Worm (Caenorhabditis elegans) whole organism, late embryonic: Measurements from ENCODE around the gene Y66A7A.9.

Source experiments
- C38D4.7 ChIP-seq: fragments of 200-800 bp; sonication (Bioruptor generic); optimal IDR thresholded peaks from 2 replicates; lab custom pipeline; 2018; ENCODE audit warnings: mild to moderate bottlenecking, missing genetic modification characterization, moderate library complexity, missing compliant biosample characterization
- K02D7.2 ChIP-seq: sonication (generic microtip); optimal IDR thresholded peaks from 2 replicates; lab custom pipeline; 2017; ENCODE audit warnings: mild to moderate bottlenecking, missing genetic modification characterization, missing compliant biosample characterization
- T23F11.4 ChIP-seq: fragments of 200-800 bp; sonication (Bioruptor generic); optimal IDR thresholded peaks from 2 replicates; lab custom pipeline; 2018; ENCODE audit warnings: mild to moderate bottlenecking, missing genetic modification characterization, missing compliant biosample characterization
- Y22D7AL.16 ChIP-seq: sonication (generic microtip); optimal IDR thresholded peaks from 2 replicates; lab custom pipeline; 2016; ENCODE audit warnings: missing genetic modification characterization, missing compliant biosample characterization
- ahr-1 ChIP-seq: sonication (generic microtip); optimal IDR thresholded peaks from 2 replicates; lab custom pipeline; 2016; ENCODE audit warnings: missing genetic modification characterization, missing compliant biosample characterization
- ceh-14 ChIP-seq: sonication (generic microtip); optimal IDR thresholded peaks from 2 replicates; lab custom pipeline; 2016; ENCODE audit warnings: missing genotype, missing genetic modification characterization, missing compliant biosample characterization
- ceh-18 ChIP-seq: sonication (generic microtip); optimal IDR thresholded peaks from 2 replicates; lab custom pipeline; 2016; ENCODE audit warnings: missing genetic modification characterization, missing compliant biosample characterization
- ceh-30 ChIP-seq: fragments of 150-350 bp; optimal IDR thresholded peaks from 2 replicates; lab custom pipeline; 2014; ENCODE audit warnings: missing biosample characterization, missing genetic modification characterization
- ceh-45 ChIP-seq: fragments of 200-800 bp; sonication (Bioruptor generic); IDR thresholded peaks from 2 replicates; pipeline ENCODE4 v1.3.6; 2022; ENCODE audit warnings: missing genetic modification reagents, missing genetic modification characterization, missing compliant biosample characterization
- ceh-6 ChIP-seq: fragments of 200-800 bp; sonication (Bioruptor generic); optimal IDR thresholded peaks from 2 replicates; lab custom pipeline; 2018; ENCODE audit warnings: mild to moderate bottlenecking, missing genetic modification characterization, missing compliant biosample characterization
- che-1 ChIP-seq: sonication (generic microtip); optimal IDR thresholded peaks from 2 replicates; lab custom pipeline; 2016; ENCODE audit warnings: mild to moderate bottlenecking, missing genetic modification characterization, missing compliant biosample characterization
- dmd-4 ChIP-seq: sonication (generic microtip); optimal IDR thresholded peaks from 2 replicates; lab custom pipeline; 2016; ENCODE audit warnings: borderline replicate concordance, missing genetic modification characterization, missing compliant biosample characterization
- elt-2 ChIP-seq: sonication (generic microtip); optimal IDR thresholded peaks from 2 replicates; lab custom pipeline; 2016; ENCODE audit warnings: missing genetic modification reagents, missing genetic modification characterization, missing compliant biosample characterization
- eyg-1 ChIP-seq: sonication (generic microtip); optimal IDR thresholded peaks from 2 replicates; lab custom pipeline; 2016; ENCODE audit warnings: missing genotype, missing genetic modification characterization, missing compliant biosample characterization
- fkh-10 ChIP-seq: fragments of 150-350 bp; optimal IDR thresholded peaks from 2 replicates; lab custom pipeline; 2014; ENCODE audit warnings: missing biosample characterization, missing genetic modification reagents, missing genetic modification characterization
- gmeb-2 ChIP-seq: sonication (generic microtip); optimal IDR thresholded peaks from 2 replicates; lab custom pipeline; 2016; ENCODE audit warnings: missing genetic modification characterization, inconsistent platforms, missing compliant biosample characterization
- hlh-13 ChIP-seq: fragments of 200-800 bp; sonication (Bioruptor generic); optimal IDR thresholded peaks from 2 replicates; lab custom pipeline; 2018; ENCODE audit warnings: mild to moderate bottlenecking, missing genetic modification characterization, missing compliant biosample characterization
- hlh-30 ChIP-seq: sonication (generic microtip); optimal IDR thresholded peaks from 2 replicates; lab custom pipeline; 2017; ENCODE audit warnings: antibody characterized with exemption, missing genetic modification characterization, missing compliant biosample characterization; ENCODE audit not compliant: insufficient read depth
- lim-6 ChIP-seq: sonication (generic microtip); optimal IDR thresholded peaks from 2 replicates; lab custom pipeline; 2016; ENCODE audit warnings: missing genetic modification characterization, missing compliant biosample characterization
- lin-11 ChIP-seq: fragments of 200-800 bp; sonication (Bioruptor generic); optimal IDR thresholded peaks from 2 replicates; lab custom pipeline; 2018; ENCODE audit warnings: mild to moderate bottlenecking, missing genetic modification characterization, missing compliant biosample characterization
- nfya-1 ChIP-seq: sonication (generic microtip); optimal IDR thresholded peaks from 2 replicates; lab custom pipeline; 2017; ENCODE audit warnings: missing genetic modification characterization, mild to moderate bottlenecking, missing compliant biosample characterization, antibody characterized with exemption, moderate library complexity
- nhr-232 ChIP-seq: sonication (generic microtip); optimal IDR thresholded peaks from 2 replicates; lab custom pipeline; 2016; ENCODE audit warnings: missing genetic modification characterization, missing compliant biosample characterization
- npax-4 ChIP-seq: sonication (generic microtip); optimal IDR thresholded peaks from 2 replicates; lab custom pipeline; 2016; ENCODE audit warnings: missing genetic modification characterization, missing compliant biosample characterization
- odd-2 ChIP-seq: sonication (generic microtip); optimal IDR thresholded peaks from 2 replicates; lab custom pipeline; 2017; ENCODE audit warnings: antibody characterized with exemption, mild to moderate bottlenecking, missing genetic modification characterization, missing compliant biosample characterization
- pat-9 ChIP-seq: fragments of 200-800 bp; sonication (Bioruptor generic); optimal IDR thresholded peaks from 2 replicates; lab custom pipeline; 2018; ENCODE audit warnings: mild to moderate bottlenecking, missing genetic modification characterization, moderate library complexity, missing compliant biosample characterization
- pax-1 ChIP-seq: fragments of 150-350 bp; optimal IDR thresholded peaks from 2 replicates; lab custom pipeline; 2014; ENCODE audit warnings: missing biosample characterization, missing genetic modification characterization
- pha-2 ChIP-seq: sonication (generic microtip); optimal IDR thresholded peaks from 2 replicates; lab custom pipeline; 2017; ENCODE audit warnings: mild to moderate bottlenecking, missing genetic modification characterization, missing compliant biosample characterization
- sox-2 ChIP-seq: fragments of 200-800 bp; sonication (Bioruptor generic); IDR thresholded peaks from 2 replicates; pipeline ENCODE4 v1.3.6; 2022; ENCODE audit warnings: missing genetic modification reagents, missing genetic modification characterization, missing compliant biosample characterization
- sox-4 ChIP-seq: sonication (generic microtip); optimal IDR thresholded peaks from 2 replicates; lab custom pipeline; 2017; ENCODE audit warnings: mild to moderate bottlenecking, missing genetic modification characterization, inconsistent platforms, missing compliant biosample characterization
- tbx-2 ChIP-seq: sonication (generic microtip); optimal IDR thresholded peaks from 2 replicates; lab custom pipeline; 2016; ENCODE audit warnings: missing genetic modification characterization, missing compliant biosample characterization
- tbx-7 ChIP-seq: sonication (generic microtip); optimal IDR thresholded peaks from 2 replicates; lab custom pipeline; 2016; ENCODE audit warnings: missing genotype, missing genetic modification characterization, missing compliant biosample characterization
- unc-55 ChIP-seq: sonication (generic microtip); optimal IDR thresholded peaks from 2 replicates; lab custom pipeline; 2017; ENCODE audit warnings: missing biosample characterization, missing genetic modification reagents, missing genetic modification characterization
- unc-86 ChIP-seq: sonication (generic microtip); optimal IDR thresholded peaks from 2 replicates; lab custom pipeline; 2016; ENCODE audit warnings: missing genetic modification characterization, missing compliant biosample characterization
- zip-5 ChIP-seq: sonication (generic microtip); optimal IDR thresholded peaks from 2 replicates; lab custom pipeline; 2016; ENCODE audit warnings: missing genetic modification characterization, missing compliant biosample characterization

Y66A7A.9 gene

DNA sequence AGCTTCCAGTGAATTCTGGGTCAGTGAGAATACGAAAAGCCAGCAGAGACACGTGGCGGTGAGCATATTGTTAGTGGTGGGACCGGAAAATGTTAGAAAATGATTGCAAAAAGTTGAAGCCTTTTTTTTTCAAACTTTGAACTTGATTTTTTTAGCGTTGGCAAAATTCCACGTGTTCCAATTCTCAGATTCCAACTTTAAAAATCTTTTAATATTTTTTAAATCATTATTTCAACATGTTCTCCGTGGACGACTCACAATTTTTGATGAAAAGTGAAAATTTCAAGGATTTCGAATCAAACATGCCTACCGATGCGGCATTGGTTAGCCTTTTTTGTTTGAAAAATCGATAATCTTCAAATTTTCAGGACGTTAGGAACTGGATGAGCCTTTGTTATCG, at the start of gene Y66A7A.9, which contains the start of gene Y66A7A.4:
Y66A7A.9 (minus strand) TSS at position 101 of the 400 bp plus-strand sequence.
Y66A7A.4 (plus strand) TSS at position 237 of the 400 bp plus-strand sequence.
- no peak for TF ChIP-seq ceh-45
- TF ChIP-seq pha-2 (tag; lab: Kevin White, UChicago) = no peak
- no peak for TF ChIP-seq gmeb-2 (tag; lab: Kevin White, UChicago)
- no peak for TF ChIP-seq sox-2
- no peak for TF ChIP-seq npax-4 (tag; lab: Kevin White, UChicago)

DNA sequence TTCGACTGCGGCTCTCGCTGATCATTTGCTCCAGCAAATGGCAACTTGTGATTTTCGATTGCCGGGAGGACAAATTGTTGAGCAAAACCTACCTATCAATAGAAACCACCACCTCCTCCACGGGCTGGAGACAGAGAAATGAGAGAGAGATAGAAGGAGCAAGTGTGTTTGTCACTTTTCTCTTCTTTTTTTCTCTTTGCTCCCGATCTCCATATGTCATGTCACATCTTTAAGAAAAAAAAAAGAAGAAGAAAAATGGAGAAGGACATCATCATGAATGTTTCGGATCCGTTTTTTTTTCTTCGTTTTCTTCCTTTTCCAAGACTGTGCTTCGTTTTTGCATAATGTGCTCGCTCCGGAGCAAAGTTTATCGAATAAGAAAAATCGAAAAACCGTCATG, 48.5 kb upstream of the Y66A7A.9 start:
- no peak for TF ChIP-seq ceh-30
- TF ChIP-seq ahr-1 = no peak
- TF ChIP-seq unc-86 (tag; lab: Kevin White, UChicago) = no peak
- TF ChIP-seq ceh-14 (tag; lab: Kevin White, UChicago) = no peak
- TF ChIP-seq sox-4 (tag; lab: Kevin White, UChicago) = no peak
- TF ChIP-seq Y22D7AL.16 (tag; lab: Kevin White, UChicago) = no peak
- TF ChIP-seq ceh-18 (tag; lab: Kevin White, UChicago) = no peak
- TF ChIP-seq unc-55 (GFP tag; lab: Kevin White, UChicago) = no peak
- no peak for TF ChIP-seq odd-2 (tag; lab: Kevin White, UChicago)
- TF ChIP-seq hlh-30 (tag; lab: Kevin White, UChicago) = no peak
- no peak for TF ChIP-seq lim-6 (tag; lab: Kevin White, UChicago)
- no peak for TF ChIP-seq lin-11 (tag; lab: Kevin White, UChicago)
- TF ChIP-seq fkh-10 (GFP tag; lab: Kevin White, UChicago) = no peak
- no peak for TF ChIP-seq elt-2 (tag; lab: Kevin White, UChicago)
- no peak for TF ChIP-seq C38D4.7 (GFP tag; lab: Kevin White, UChicago)

DNA sequence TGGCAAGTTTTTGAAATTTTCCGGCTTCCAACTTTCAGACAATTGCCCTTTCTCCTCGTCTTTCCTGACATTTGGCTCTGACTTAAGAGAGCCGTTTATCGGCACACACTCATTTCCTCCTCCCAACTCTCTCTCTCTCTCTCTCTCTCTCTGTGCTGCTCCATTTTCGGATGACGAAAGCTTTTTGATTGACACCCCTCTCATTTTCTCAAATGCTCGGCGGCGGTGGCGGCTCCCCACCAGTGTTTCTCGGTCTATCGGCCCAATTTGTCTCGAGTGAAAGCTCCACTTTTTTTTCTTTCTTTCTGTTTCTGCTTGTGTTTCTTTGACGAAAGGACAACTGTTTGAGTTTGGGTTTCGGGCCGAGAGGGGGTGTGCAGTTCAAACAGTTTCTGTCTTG, 47.5 kb upstream of the Y66A7A.9 start:
- no peak for TF ChIP-seq tbx-2 (tag; lab: Kevin White, UChicago)
- peak; percentile 58 for TF ChIP-seq unc-55 (GFP tag; lab: Kevin White, UChicago)
- TF ChIP-seq, all 69 proteins: peak for 1

DNA sequence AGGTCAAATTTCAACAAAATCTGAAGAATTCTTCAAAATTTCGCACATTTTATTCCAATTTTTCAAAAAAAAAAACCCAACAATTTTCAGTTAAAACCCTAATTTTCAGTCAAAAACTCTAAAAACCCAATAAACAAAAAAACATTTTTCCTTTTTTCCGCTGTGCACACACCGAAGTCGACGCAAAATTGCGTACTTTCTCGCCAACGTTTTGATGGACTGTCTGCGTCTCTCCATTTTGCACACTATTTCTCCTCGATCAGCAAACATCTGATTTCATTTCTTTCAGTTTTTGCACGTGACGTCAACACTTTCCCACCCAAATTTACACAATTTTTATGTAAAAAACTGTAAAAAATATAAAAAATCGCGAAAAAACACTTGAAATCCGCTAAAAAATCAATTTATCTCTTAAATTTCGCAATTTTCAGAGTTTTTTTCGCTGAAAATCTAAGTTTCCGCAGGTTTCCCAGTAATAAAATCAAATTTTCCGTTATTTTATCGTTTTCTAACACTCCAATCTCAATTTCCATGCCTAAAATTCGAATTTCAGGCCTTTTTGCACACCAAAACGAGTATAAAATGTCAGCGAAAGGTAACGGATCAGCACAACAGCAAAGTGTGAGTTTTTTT, 45.0 kb upstream of the Y66A7A.9 start, which contains the start of gene crh-1:
crh-1 (plus strand) TSS at position 583 of the 633 bp plus-strand sequence.
- TF ChIP-seq dmd-4 (tag; lab: Kevin White, UChicago) = no peak
- no peak for TF ChIP-seq sox-2
- TF ChIP-seq sox-4 (tag; lab: Kevin White, UChicago) = no peak
- peak; percentile 47 for TF ChIP-seq nfya-1 (tag; lab: Kevin White, UChicago)
- TF ChIP-seq hlh-30 (tag; lab: Kevin White, UChicago) = peak; percentile 84
- no peak for TF ChIP-seq T23F11.4 (GFP tag; lab: Kevin White, UChicago)
- no peak for TF ChIP-seq ceh-6
- no peak for TF ChIP-seq che-1
- TF ChIP-seq hlh-13 (GFP tag; lab: Kevin White, UChicago) = no peak
- no peak for TF ChIP-seq zip-5 (tag; lab: Kevin White, UChicago)
- no peak for TF ChIP-seq eyg-1
- peak; percentile 23 for TF ChIP-seq tbx-2 (tag; lab: Kevin White, UChicago)
- TF ChIP-seq unc-55 (GFP tag; lab: Kevin White, UChicago) = peak; percentile 47
- no peak for TF ChIP-seq lim-6 (tag; lab: Kevin White, UChicago)
- no peak for TF ChIP-seq pat-9 (tag; lab: Kevin White, UChicago)
- no peak for TF ChIP-seq tbx-7
- TF ChIP-seq nhr-232 (tag; lab: Kevin White, UChicago) = no peak
- TF ChIP-seq, all 69 proteins: peak for 4

DNA sequence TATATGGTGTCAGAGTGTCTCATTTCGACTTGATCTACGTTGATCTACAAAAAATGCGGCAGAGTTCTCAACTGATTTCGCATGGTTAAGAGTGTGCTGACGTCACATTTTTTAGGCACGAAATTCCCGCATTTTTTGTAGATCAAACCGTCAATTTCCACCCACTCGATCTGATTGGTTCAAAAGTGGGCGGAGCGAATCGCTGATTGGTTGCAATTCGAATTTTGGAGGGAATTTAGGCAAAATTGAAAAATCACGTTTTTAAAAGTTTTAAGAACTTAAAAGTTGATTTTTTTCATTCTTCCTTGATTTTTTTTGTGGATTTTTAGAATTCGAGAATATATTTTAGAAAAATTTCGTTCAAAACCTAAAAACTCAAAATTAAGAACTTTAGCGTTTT, 44.1 kb upstream of the Y66A7A.9 start:
- TF ChIP-seq ceh-30 (no peak), unc-86 (tag; lab: Kevin White, UChicago) (no peak), unc-55 (GFP tag; lab: Kevin White, UChicago) (no peak), hlh-30 (tag; lab: Kevin White, UChicago) (no peak), dmd-4 (tag; lab: Kevin White, UChicago) (no peak), Y22D7AL.16 (tag; lab: Kevin White, UChicago) (no peak), K02D7.2 (tag; lab: Kevin White, UChicago) (no peak), nfya-1 (tag; lab: Kevin White, UChicago) (peak; percentile 63), pax-1 (no peak)
- TF ChIP-seq, all 69 proteins: peak for 1
